Fruit fly (Drosophila melanogaster): ENCODE results near the gene CG12990.

dm6 chrX:17695641-17696040, 24.0 kb upstream of the CG12990 start:
- TF ChIP-seq rn (GFP tag; IDR thresholded peaks at IDR 0.05) = no peak
- TF ChIP-seq CG14655 (GFP tag; optimal IDR thresholded peaks at IDR 0.05) = no peak
- TF ChIP-seq Pif1B (GFP tag; optimal IDR thresholded peaks at IDR 0.05) = no peak
- TF ChIP-seq CG32121 (GFP tag; IDR thresholded peaks at IDR 0.05) = no peak
- no peak for TF ChIP-seq CG10348 (GFP tag; IDR thresholded peaks at IDR 0.05)
- TF ChIP-seq gl (tag; optimal IDR thresholded peaks at IDR 0.05) = no peak
- TF ChIP-seq CG4496 (GFP tag; IDR thresholded peaks at IDR 0.05) = no peak

Measured in whole organism, pupa.